Fruit fly (Drosophila melanogaster) whole organism, pupa: ENCODE data around the gene CG5191.

ENCODE experiments used
- CG17806 ChIP-seq: fragments of 200-800 bp; sonication (Bioruptor generic); optimal IDR thresholded peaks from 2 replicates; lab custom pipeline; 2018; ENCODE audit warnings: missing biosample characterization, mild to moderate bottlenecking, missing genetic modification characterization, moderate library complexity
- CG4496 ChIP-seq: fragments of 200-800 bp; sonication (Bioruptor generic); IDR thresholded peaks from 3 replicates; pipeline ENCODE4 v1.3.6; 2022; ENCODE audit warnings: missing biosample characterization, missing genetic modification characterization
- CG8159 ChIP-seq: fragments of 200-800 bp; sonication (Bioruptor generic); optimal IDR thresholded peaks from 3 replicates; lab custom pipeline; 2018; ENCODE audit warnings: missing biosample characterization, mild to moderate bottlenecking, missing genetic modification characterization, moderate library complexity
- CG8301 ChIP-seq: fragments of 200-800 bp; sonication (Bioruptor generic); optimal IDR thresholded peaks from 2 replicates; lab custom pipeline; 2018; ENCODE audit warnings: missing biosample characterization, mild to moderate bottlenecking, missing genetic modification characterization
- D1 ChIP-seq: fragments of 200-800 bp; sonication (Bioruptor generic); optimal IDR thresholded peaks from 2 replicates; lab custom pipeline; 2018; ENCODE audit warnings: missing biosample characterization, mild to moderate bottlenecking, missing genetic modification characterization, moderate library complexity
- EcR ChIP-seq: fragments of 200-800 bp; sonication (Bioruptor generic); optimal IDR thresholded peaks from 3 replicates; lab custom pipeline; 2019; ENCODE audit warnings: missing biosample characterization, missing genetic modification characterization, mild to moderate bottlenecking, moderate library complexity, missing genetic modification reagents
- Pif1B ChIP-seq: fragments of 200-800 bp; sonication (Bioruptor generic); optimal IDR thresholded peaks from 3 replicates; lab custom pipeline; 2016; ENCODE audit warnings: missing biosample characterization, missing genetic modification characterization
- gl ChIP-seq: fragments of 200-800 bp; sonication (Bioruptor generic); optimal IDR thresholded peaks from 2 replicates; lab custom pipeline; 2018; ENCODE audit warnings: missing biosample characterization, mild to moderate bottlenecking, missing genetic modification characterization

DNA sequence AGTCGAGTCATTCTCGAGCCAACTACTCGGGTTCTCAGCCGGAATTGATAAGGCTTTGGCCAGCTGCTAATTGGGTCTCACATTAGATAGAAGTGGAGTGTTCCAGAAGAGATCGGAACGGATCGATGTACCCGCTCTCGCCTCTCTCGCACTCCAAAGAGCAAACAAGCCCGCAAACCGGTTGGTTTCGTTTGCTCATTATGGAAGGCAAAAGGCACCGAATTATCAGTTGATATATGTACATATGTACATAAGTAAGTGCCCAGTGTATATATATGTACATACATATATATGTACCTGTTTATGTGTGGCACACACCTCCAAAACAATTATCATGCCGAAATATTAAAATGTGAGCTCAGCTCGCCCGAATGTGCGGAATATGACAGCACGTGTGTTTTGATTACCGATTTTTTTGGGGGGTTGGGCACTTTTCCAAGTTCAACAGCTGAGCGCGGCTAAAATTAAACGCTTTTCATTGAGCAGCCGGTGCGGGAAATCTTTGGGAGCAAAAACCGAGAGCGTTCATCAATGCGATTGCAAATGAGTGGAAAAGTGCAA, 4.9 kb upstream of the CG5191 start:
- TF ChIP-seq CG8159 (tag; lab: Kevin White, UChicago) (no peak), gl (tag; lab: Kevin White, UChicago) (no peak), EcR (GFP tag; lab: Kevin White, UChicago) (no peak), CG4496 (GFP tag; lab: Robert Waterston, UW) (no peak), D1 (tag; lab: Kevin White, UChicago) (no peak), CG17806 (tag; lab: Kevin White, UChicago) (no peak), CG8301 (tag; lab: Kevin White, UChicago) (no peak), Pif1B (no peak)
